Fruit fly (Drosophila melanogaster) whole organism: ENCODE measurements around the gene CG14971.

ENCODE experiments used
- EcR ChIP-seq, 2 experiments: fragments of >200 bp; optimal IDR thresholded peaks; 2 replicates each; lab custom pipeline; 2017; ENCODE audit warnings: missing biosample characterization in 2 of 2, missing genetic modification characterization in 2 of 2, missing genetic modification reagents in 2 of 2
- usp ChIP-seq: fragments of >200 bp; optimal IDR thresholded peaks from 2 replicates; lab custom pipeline; 2017; ENCODE audit warnings: missing biosample characterization, missing genetic modification characterization, mixed read lengths

DNA sequence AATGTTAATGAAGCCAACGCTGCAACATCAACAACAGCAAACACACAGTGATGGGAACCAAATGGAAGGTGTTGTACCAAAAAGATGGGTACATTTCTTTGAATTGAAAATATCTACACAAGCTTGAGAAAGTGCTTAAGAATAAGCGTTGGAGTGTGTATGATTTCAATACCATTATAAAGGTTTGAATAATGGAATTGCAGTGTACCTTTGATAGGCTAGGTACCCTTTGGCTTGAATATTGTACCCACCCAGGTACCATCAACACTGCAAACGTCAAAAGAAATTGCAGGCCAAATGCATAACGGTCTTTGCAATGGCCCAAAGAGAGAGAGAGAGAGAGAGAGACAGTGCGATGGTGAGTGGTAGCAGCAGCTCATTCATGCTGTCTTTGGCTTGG is 18.4 kb downstream of the CG14971 start:
- TF ChIP-seq EcR (GFP tag; optimal IDR thresholded peaks at IDR 0.05; lab: Kevin White, UChicago) (no peak), usp (GFP tag; lab: Kevin White, UChicago) (no peak)
